Worm (Caenorhabditis elegans) whole organism, young adult: ENCODE results near the gene srz-75.

Experiments
- ceh-91 ChIP-seq: fragments of 200-800 bp; sonication (Bioruptor generic); IDR thresholded peaks from 2 replicates; pipeline ENCODE4 v1.3.6; 2022; ENCODE audit warnings: missing genetic modification reagents, missing genetic modification characterization, missing compliant biosample characterization
- snpc-1.1 ChIP-seq: sonication (generic microtip); optimal IDR thresholded peaks from 2 replicates; lab custom pipeline; 2017; ENCODE audit warnings: missing genetic modification characterization, mild to moderate bottlenecking, missing compliant biosample characterization, antibody characterized with exemption, moderate library complexity, missing genotype, missing genetic modification reagents; ENCODE audit not compliant: insufficient read depth

- TF ChIP-seq ceh-91 (GFP tag; lab: Robert Waterston, UW) (no peak), snpc-1.1 (tag; lab: Kevin White, UChicago) (no peak)
Observed at ce11 chrIV:16320866-16321265, 30.2 kb upstream of the srz-75 start, which contains the start of gene srz-61.
